Worm (Caenorhabditis elegans) whole organism, L2 larva: ENCODE results near the gene sec-24.2.

Source experiments
- F13H6.1 ChIP-seq: sonication (generic microtip); optimal IDR thresholded peaks from 2 replicates; lab custom pipeline; 2016; ENCODE audit warnings: missing genetic modification characterization, missing compliant biosample characterization
- alr-1 ChIP-seq: fragments of 150-350 bp; optimal IDR thresholded peaks from 2 replicates; lab custom pipeline; 2014; ENCODE audit warnings: missing biosample characterization, missing genetic modification characterization
- ama-1 ChIP-seq: fragments of 150-350 bp; optimal IDR thresholded peaks from 2 replicates; lab custom pipeline; 2018; ENCODE audit warnings: inconsistent platforms
- ceh-82 ChIP-seq: fragments of 150-350 bp; optimal IDR thresholded peaks from 2 replicates; lab custom pipeline; 2014; ENCODE audit warnings: missing biosample characterization, missing genetic modification characterization
- egl-27 ChIP-seq: sonication (generic microtip); optimal IDR thresholded peaks from 3 replicates; lab custom pipeline; 2017; ENCODE audit warnings: missing biosample characterization, missing genetic modification reagents, missing genetic modification characterization
- gmeb-1 ChIP-seq: fragments of 150-350 bp; optimal IDR thresholded peaks from 2 replicates; lab custom pipeline; 2014; ENCODE audit warnings: missing biosample characterization, missing genetic modification characterization
- lsy-2 ChIP-seq, 2 experiments: fragments of 150-350 bp in 1 of 2; sonication (generic microtip) in 1 of 2; optimal IDR thresholded peaks; 2 replicates each; lab custom pipeline; 2014 to 2017; ENCODE audit warnings: missing biosample characterization in 2 of 2, missing genetic modification characterization in 2 of 2
- mab-5 ChIP-seq: fragments of 150-350 bp; optimal IDR thresholded peaks from 2 replicates; lab custom pipeline; 2014; ENCODE audit warnings: missing biosample characterization, missing genetic modification characterization
- nhr-12 ChIP-seq: fragments of 150-350 bp; optimal IDR thresholded peaks from 2 replicates; lab custom pipeline; 2014; ENCODE audit warnings: missing biosample characterization, missing genetic modification characterization
- nhr-237 ChIP-seq: fragments of 150-350 bp; optimal IDR thresholded peaks from 2 replicates; lab custom pipeline; 2014; ENCODE audit warnings: missing biosample characterization, missing genetic modification characterization
- nhr-77 ChIP-seq: fragments of 150-350 bp; optimal IDR thresholded peaks from 2 replicates; lab custom pipeline; 2014; ENCODE audit warnings: missing biosample characterization, missing genetic modification characterization
- unc-62 ChIP-seq: fragments of 150-350 bp; optimal IDR thresholded peaks from 2 replicates; lab custom pipeline; 2014; ENCODE audit warnings: missing biosample characterization, missing genetic modification reagents, missing genetic modification characterization
- ztf-11 ChIP-seq: sonication (generic microtip); optimal IDR thresholded peaks from 2 replicates; lab custom pipeline; 2017; ENCODE audit warnings: missing biosample characterization, missing genetic modification characterization
- ztf-4 ChIP-seq: fragments of 150-350 bp; optimal IDR thresholded peaks from 2 replicates; lab custom pipeline; 2014; ENCODE audit warnings: missing biosample characterization, missing genetic modification characterization

- TF ChIP-seq lsy-2 (tag; optimal IDR thresholded peaks at IDR 0.05; lab: Kevin White, UChicago): no peak
- TF ChIP-seq ztf-4 (tag; lab: Kevin White, UChicago): no peak
- no peak for TF ChIP-seq egl-27 (tag; lab: Kevin White, UChicago)
- no peak for TF ChIP-seq alr-1 (tag; lab: Kevin White, UChicago)
- no peak for TF ChIP-seq ceh-82 (tag; lab: Kevin White, UChicago)
- no peak for TF ChIP-seq mab-5 (tag; lab: Kevin White, UChicago)
- no peak for TF ChIP-seq unc-62 (GFP tag; lab: Kevin White, UChicago)
- no peak for TF ChIP-seq nhr-12 (tag; lab: Kevin White, UChicago)
- TF ChIP-seq nhr-77: no peak
- TF ChIP-seq ztf-11 (tag; lab: Kevin White, UChicago): no peak
- TF ChIP-seq gmeb-1 (tag; lab: Kevin White, UChicago): no peak
- no peak for TF ChIP-seq ama-1 (lab: Kevin White, UChicago)
- TF ChIP-seq F13H6.1 (tag; lab: Kevin White, UChicago): no peak
- TF ChIP-seq nhr-237 (tag; lab: Kevin White, UChicago): no peak
These were observed 29.4 kb upstream of the sec-24.2 start, which contains the start of gene spe-45 for ce11 chrIV:12389951-12390350.
